Fruit fly (Drosophila melanogaster): ENCODE results near the gene RhoGEF64C.

RhoGEF64C gene

DNA sequence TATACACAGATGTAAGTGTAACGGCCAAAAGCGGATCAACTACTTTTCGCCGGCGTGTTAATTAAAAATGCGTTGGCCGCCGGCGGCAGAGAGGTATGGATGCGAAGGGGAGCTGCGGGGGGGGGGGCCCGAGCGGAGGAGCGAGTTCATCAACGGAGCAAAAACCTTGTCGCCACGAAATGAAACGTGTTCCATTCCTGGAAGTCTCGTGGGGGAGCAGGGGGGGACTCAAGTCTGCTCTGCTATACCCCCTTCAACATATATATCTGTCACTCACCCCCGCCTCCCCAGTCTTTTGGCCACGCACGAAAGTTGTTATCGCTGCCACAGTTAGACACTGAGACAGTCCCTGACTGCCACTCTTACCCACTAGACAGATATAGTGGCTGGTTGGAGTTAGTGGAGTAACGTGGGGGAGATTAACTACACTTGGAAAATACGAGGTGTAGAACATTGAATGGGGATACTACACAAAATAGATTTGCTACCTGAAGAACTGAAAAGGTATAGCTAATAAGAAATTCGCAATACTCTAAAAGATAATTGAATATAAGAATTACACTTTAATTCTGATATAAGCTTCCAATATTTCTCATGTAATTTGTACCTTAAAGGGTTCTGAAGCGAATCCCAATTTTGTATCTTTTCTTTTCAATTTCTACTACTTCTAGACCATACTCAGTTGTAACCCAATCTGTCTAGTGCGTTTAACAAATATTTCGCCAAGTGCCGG lies 54.7 kb downstream of the RhoGEF64C start:
- TF ChIP-seq hth (optimal IDR thresholded peaks at IDR 0.05) (no peak), crol (GFP tag; IDR thresholded peaks at IDR 0.05) (peak; percentile 94), Med (GFP tag) (peak; percentile 55), dimm (GFP tag; IDR thresholded peaks at IDR 0.05) (no peak), Six4 (GFP tag; optimal IDR thresholded peaks at IDR 0.05) (no peak), dmrt99B (tag; optimal IDR thresholded peaks at IDR 0.05) (peak; percentile 16), chm (GFP tag; IDR thresholded peaks at IDR 0.05) (no peak), CG6175 (GFP tag; IDR thresholded peaks at IDR 0.05) (peak; percentile 68; the same call in 1 of the 3 replicates), sr (GFP tag; IDR thresholded peaks at IDR 0.05) (peak; percentile 59; the same call in 2 of the 3 replicates), CG34422 (GFP tag; IDR thresholded peaks at IDR 0.05) (0 out of 3 replicates have a peak, but pooled peaks have one; percentile 16), Hr39 (optimal IDR thresholded peaks at IDR 0.05) (peak; percentile 48), Adf1 (GFP tag; IDR thresholded peaks at IDR 0.05) (peak; percentile 23; the same call in 1 of the 2 replicates), CHES-1-like (GFP tag; optimal IDR thresholded peaks at IDR 0.05) (no peak), ftz-f1 (GFP tag; optimal IDR thresholded peaks at IDR 0.05) (peak; percentile 18), Ets97D (GFP tag; optimal IDR thresholded peaks at IDR 0.05) (no peak), CG2678 (tag; optimal IDR thresholded peaks at IDR 0.05) (peak; percentile 1), CG13296 (GFP tag; optimal IDR thresholded peaks at IDR 0.05) (no peak), gcm (GFP tag; optimal IDR thresholded peaks at IDR 0.05) (no peak), CG13894 (tag; optimal IDR thresholded peaks at IDR 0.05) (peak; percentile 7), pum (GFP tag; optimal IDR thresholded peaks at IDR 0.05) (no peak), Ets65A (GFP tag) (peak; percentile 61), ci (GFP tag; IDR thresholded peaks at IDR 0.05) (0 out of 3 replicates have a peak, but pooled peaks have one; percentile 19), Rx (GFP tag; IDR thresholded peaks at IDR 0.05) (no peak), CG9817 (tag; optimal IDR thresholded peaks at IDR 0.05) (no peak), cwo (GFP tag; optimal IDR thresholded peaks at IDR 0.05) (peak; percentile 56), ERR (GFP tag; optimal IDR thresholded peaks at IDR 0.05) (no peak), repo (GFP tag; optimal IDR thresholded peaks at IDR 0.05) (no peak), CG10979 (tag; optimal IDR thresholded peaks at IDR 0.05) (peak; percentile 4), CG17912 (GFP tag; optimal IDR thresholded peaks at IDR 0.05) (no peak), CG12769 (tag; optimal IDR thresholded peaks at IDR 0.05) (peak; percentile 83), nerfin-1 (tag; optimal IDR thresholded peaks at IDR 0.05) (no peak), hkb (optimal IDR thresholded peaks at IDR 0.05) (no peak), hkb (GFP tag; IDR thresholded peaks at IDR 0.05) (no peak), CG3847 (GFP tag; IDR thresholded peaks at IDR 0.05) (no peak), CG13624 (GFP tag; optimal IDR thresholded peaks at IDR 0.05) (no peak), CG14441 (GFP tag; IDR thresholded peaks at IDR 0.05) (0 out of 2 replicates have a peak, but pooled peaks have one; percentile 7), sd (tag; optimal IDR thresholded peaks at IDR 0.05) (peak; percentile 43), Rfx (GFP tag; IDR thresholded peaks at IDR 0.05) (no peak), yki (optimal IDR thresholded peaks at IDR 0.05) (no peak), CG11504 (tag; optimal IDR thresholded peaks at IDR 0.05) (peak; percentile 24), row (GFP tag; IDR thresholded peaks at IDR 0.05) (peak; percentile 19; the same call in 1 of the 3 replicates), pita (GFP tag; optimal IDR thresholded peaks at IDR 0.05) (no peak), chinmo (GFP tag; IDR thresholded peaks at IDR 0.05; ENCODE audit: partially characterized antibody) (peak; percentile 69; the same call in 1 of the 4 replicates), gcm2 (GFP tag; optimal IDR thresholded peaks at IDR 0.05) (no peak), GATAe (GFP tag; conservative IDR thresholded peaks at IDR 0.05) (0 out of 2 replicates have a peak, but pooled peaks have one; percentile 9), Dbx (GFP tag; IDR thresholded peaks at IDR 0.05) (0 out of 3 replicates have a peak, but pooled peaks have one; percentile 29), ssp (GFP tag; IDR thresholded peaks at IDR 0.05) (no peak), chif (GFP tag; optimal IDR thresholded peaks at IDR 0.05) (no peak), oc (tag; optimal IDR thresholded peaks at IDR 0.05) (peak; percentile 35), pan (optimal IDR thresholded peaks at IDR 0.05) (no peak), pan (GFP tag; optimal IDR thresholded peaks at IDR 0.05 in 1 of 2, IDR thresholded peaks at IDR 0.05 in 1 of 2) (peak in 1 of 2 experiments; percentile 37)
